Worm (Caenorhabditis elegans) whole organism, young adult: ENCODE data around the gene rmd-6.

ENCODE experiments used
- B0336.3 ChIP-seq: fragments of 200-800 bp; sonication (Bioruptor generic); IDR thresholded peaks from 2 replicates; pipeline ENCODE4 v1.3.6; 2022; ENCODE audit warnings: missing genetic modification characterization, missing compliant biosample characterization
- D2030.7 ChIP-seq: fragments of 200-800 bp; sonication (Bioruptor generic); IDR thresholded peaks from 2 replicates; pipeline ENCODE4 v1.3.6; 2022; ENCODE audit warnings: missing genetic modification reagents, missing genetic modification characterization, missing compliant biosample characterization
- F23B12.7 ChIP-seq: sonication (generic microtip); optimal IDR thresholded peaks from 2 replicates; lab custom pipeline; 2017; ENCODE audit warnings: missing genetic modification characterization, mild to moderate bottlenecking, missing compliant biosample characterization, antibody characterized with exemption, moderate library complexity; ENCODE audit not compliant: insufficient read depth
- F37B4.10 ChIP-seq: fragments of 200-800 bp; sonication (Bioruptor generic); IDR thresholded peaks from 2 replicates; pipeline ENCODE4 v1.3.6; 2022; ENCODE audit warnings: missing genetic modification characterization, missing compliant biosample characterization
- F57C9.4 ChIP-seq: sonication (generic microtip); optimal IDR thresholded peaks from 2 replicates; lab custom pipeline; 2017; ENCODE audit warnings: mild to moderate bottlenecking, missing genetic modification characterization, missing compliant biosample characterization
- T26A5.8 ChIP-seq: sonication (generic microtip); optimal IDR thresholded peaks from 2 replicates; lab custom pipeline; 2016; ENCODE audit warnings: missing genetic modification characterization, missing compliant biosample characterization
- Y53G8AR.9 ChIP-seq: fragments of 200-800 bp; sonication (Bioruptor generic); conservative IDR thresholded peaks from 2 replicates; pipeline ENCODE4 v1.3.6; 2022; ENCODE audit warnings: missing genetic modification reagents, missing genetic modification characterization, missing compliant biosample characterization
- ama-1 ChIP-seq, 3 experiments: fragments of 150-350 bp in 1 of 3; sonication (generic microtip) in 2 of 3; optimal IDR thresholded peaks; 2 replicates each; lab custom pipeline; 2014 to 2018; ENCODE audit warnings: missing biosample characterization in 2 of 3, missing genetic modification characterization in 2 of 3, missing genetic modification reagents in 2 of 3
- aptf-2 ChIP-seq: fragments of 200-800 bp; sonication (Bioruptor generic); conservative IDR thresholded peaks from 2 replicates; pipeline ENCODE4 v1.3.6; 2022; ENCODE audit warnings: missing genetic modification reagents, missing genetic modification characterization, missing compliant biosample characterization
- cebp-1 ChIP-seq, 2 experiments: fragments of 200-800 bp in 1 of 2; sonication (Bioruptor generic) in 1 of 2; sonication (generic microtip) in 1 of 2; IDR thresholded peaks in 1 of 2; optimal IDR thresholded peaks in 1 of 2; 2 replicates each; pipeline versions ENCODE4 v1.3.6 to Lab custom; 2017 to 2022; ENCODE audit warnings: missing compliant biosample characterization in 2 of 2, missing genetic modification characterization in 2 of 2, mild to moderate bottlenecking in 1 of 2, missing genetic modification reagents in 1 of 2, moderate library complexity in 1 of 2
- cebp-2 ChIP-seq: fragments of 200-800 bp; sonication (Bioruptor generic); IDR thresholded peaks from 2 replicates; pipeline ENCODE4 v1.3.6; 2022; ENCODE audit warnings: missing genetic modification characterization, missing compliant biosample characterization
- ceh-100 ChIP-seq: fragments of 200-800 bp; sonication (Bioruptor generic); IDR thresholded peaks from 2 replicates; pipeline ENCODE4 v1.3.6; 2022; ENCODE audit warnings: missing genetic modification reagents, missing genetic modification characterization, missing compliant biosample characterization
- ceh-58 ChIP-seq: fragments of 200-800 bp; sonication (Bioruptor generic); IDR thresholded peaks from 2 replicates; pipeline ENCODE4 v1.3.6; 2022; ENCODE audit warnings: missing genetic modification characterization, missing compliant biosample characterization
- ceh-79 ChIP-seq: sonication (generic microtip); optimal IDR thresholded peaks from 2 replicates; lab custom pipeline; 2017; ENCODE audit warnings: mild to moderate bottlenecking, missing genetic modification characterization, missing compliant biosample characterization
- efl-1 ChIP-seq: fragments of 150-350 bp; optimal IDR thresholded peaks from 2 replicates; lab custom pipeline; 2014; ENCODE audit warnings: missing biosample characterization, missing genetic modification reagents, missing genetic modification characterization
- ets-4 ChIP-seq: fragments of 200-800 bp; sonication (Bioruptor generic); optimal IDR thresholded peaks from 2 replicates; lab custom pipeline; 2018; ENCODE audit warnings: mild to moderate bottlenecking, missing genetic modification characterization, missing compliant biosample characterization
- gei-17 ChIP-seq: fragments of 200-800 bp; sonication (Bioruptor generic); optimal IDR thresholded peaks from 2 replicates; lab custom pipeline; 2018; ENCODE audit warnings: mild to moderate bottlenecking, missing genetic modification characterization, missing compliant biosample characterization
- him-1 ChIP-seq: sonication (generic microtip); optimal IDR thresholded peaks from 2 replicates; lab custom pipeline; 2016; ENCODE audit warnings: missing genotype, missing genetic modification reagents, missing genetic modification characterization, missing compliant biosample characterization
- hmg-1.2 ChIP-seq: fragments of 200-800 bp; sonication (Bioruptor generic); IDR thresholded peaks from 2 replicates; pipeline ENCODE4 v1.3.6; 2022; ENCODE audit warnings: missing genetic modification reagents, missing genetic modification characterization, missing compliant biosample characterization
- hmg-20 ChIP-seq: fragments of 200-800 bp; sonication (Bioruptor generic); IDR thresholded peaks from 2 replicates; pipeline ENCODE4 v1.3.6; 2022; ENCODE audit warnings: missing genetic modification reagents, missing genetic modification characterization, missing compliant biosample characterization
- hrde-1 ChIP-seq: sonication (generic microtip); optimal IDR thresholded peaks from 2 replicates; lab custom pipeline; 2016; ENCODE audit warnings: missing genetic modification characterization, mild to moderate bottlenecking, missing compliant biosample characterization, moderate library complexity, missing genotype, missing genetic modification reagents, borderline replicate concordance
- lin-35 ChIP-seq, 3 experiments: fragments of 150-350 bp in 2 of 3; sonication (generic microtip) in 1 of 3; optimal IDR thresholded peaks; 2 replicates each; lab custom pipeline; 2014 to 2018; ENCODE audit warnings: missing biosample characterization in 3 of 3, missing genetic modification characterization in 3 of 3, missing genetic modification reagents in 3 of 3
- lir-1 ChIP-seq: fragments of 200-800 bp; sonication (Bioruptor generic); conservative IDR thresholded peaks from 2 replicates; pipeline ENCODE4 v1.3.6; 2022; ENCODE audit warnings: missing genetic modification reagents, missing genetic modification characterization, missing compliant biosample characterization
- lsy-27 ChIP-seq: sonication (generic microtip); optimal IDR thresholded peaks from 2 replicates; lab custom pipeline; 2017; ENCODE audit warnings: missing genetic modification characterization, mild to moderate bottlenecking, missing compliant biosample characterization, antibody characterized with exemption, missing genotype, borderline replicate concordance; ENCODE audit not compliant: insufficient read depth
- madf-10 ChIP-seq: sonication (generic microtip); optimal IDR thresholded peaks from 2 replicates; lab custom pipeline; 2016; ENCODE audit warnings: mild to moderate bottlenecking, missing genetic modification characterization, missing compliant biosample characterization
- madf-8 ChIP-seq: fragments of 200-800 bp; sonication (Bioruptor generic); conservative IDR thresholded peaks from 2 replicates; pipeline ENCODE4 v1.3.6; 2022; ENCODE audit warnings: missing genetic modification reagents, missing genetic modification characterization, missing compliant biosample characterization
- mcd-1 ChIP-seq: fragments of 200-800 bp; sonication (Bioruptor generic); IDR thresholded peaks from 2 replicates; pipeline ENCODE4 v1.3.6; 2022; ENCODE audit warnings: missing genetic modification reagents, missing genetic modification characterization, missing compliant biosample characterization
- mel-28 ChIP-seq: sonication (generic microtip); optimal IDR thresholded peaks from 2 replicates; lab custom pipeline; 2016; ENCODE audit warnings: borderline replicate concordance, mild to moderate bottlenecking, missing genetic modification characterization, missing compliant biosample characterization
- nfya-1 ChIP-seq: sonication (generic microtip); optimal IDR thresholded peaks from 2 replicates; lab custom pipeline; 2017; ENCODE audit warnings: antibody characterized with exemption, missing compliant biosample characterization, missing genetic modification characterization, borderline replicate concordance; ENCODE audit not compliant: insufficient read depth
- nhr-120 ChIP-seq: fragments of 200-800 bp; sonication (Bioruptor generic); IDR thresholded peaks from 2 replicates; pipeline ENCODE4 v1.3.6; 2022; ENCODE audit warnings: missing genetic modification characterization, missing compliant biosample characterization
- nhr-179 ChIP-seq: sonication (generic microtip); optimal IDR thresholded peaks from 2 replicates; lab custom pipeline; 2016; ENCODE audit warnings: mild to moderate bottlenecking, missing genetic modification characterization, missing compliant biosample characterization
- nhr-80 ChIP-seq: sonication (generic microtip); optimal IDR thresholded peaks from 2 replicates; lab custom pipeline; 2016; ENCODE audit warnings: missing genetic modification characterization, missing compliant biosample characterization
- sdz-38 ChIP-seq: sonication (generic microtip); optimal IDR thresholded peaks from 2 replicates; lab custom pipeline; 2016; ENCODE audit warnings: missing genotype, missing genetic modification characterization, missing compliant biosample characterization
- snpc-1.1 ChIP-seq: sonication (generic microtip); optimal IDR thresholded peaks from 2 replicates; lab custom pipeline; 2017; ENCODE audit warnings: missing genetic modification characterization, mild to moderate bottlenecking, missing compliant biosample characterization, antibody characterized with exemption, moderate library complexity, missing genotype, missing genetic modification reagents; ENCODE audit not compliant: insufficient read depth
- snpc-3.4 ChIP-seq: sonication (generic microtip); optimal IDR thresholded peaks from 2 replicates; lab custom pipeline; 2017; ENCODE audit warnings: missing genetic modification characterization, mild to moderate bottlenecking, missing compliant biosample characterization, antibody characterized with exemption, moderate library complexity, missing genotype, missing genetic modification reagents
- snpc-4 ChIP-seq, 5 experiments: fragments of 150-350 bp in 1 of 5; sonication (generic microtip) in 4 of 5; optimal IDR thresholded peaks; 2 replicates each; lab custom pipeline; 2014 to 2018; ENCODE audit warnings: missing genetic modification characterization in 5 of 5, missing biosample characterization in 3 of 5, antibody characterized with exemption in 2 of 5, mild to moderate bottlenecking in 2 of 5, missing compliant biosample characterization in 2 of 5, missing genotype in 2 of 5, moderate library complexity in 2 of 5, missing genetic modification reagents in 1 of 5
- unc-62 ChIP-seq: fragments of 150-350 bp; optimal IDR thresholded peaks from 2 replicates; lab custom pipeline; 2014; ENCODE audit warnings: missing biosample characterization, missing genetic modification reagents, missing genetic modification characterization
- zfh-2 ChIP-seq: fragments of 200-800 bp; sonication (Bioruptor generic); conservative IDR thresholded peaks from 2 replicates; pipeline ENCODE4 v1.3.6; 2022; ENCODE audit warnings: missing genetic modification reagents, missing genetic modification characterization, missing compliant biosample characterization
- ztf-26 ChIP-seq: sonication (generic microtip); optimal IDR thresholded peaks from 2 replicates; lab custom pipeline; 2017; ENCODE audit warnings: missing genetic modification characterization, missing compliant biosample characterization
- ztf-3 ChIP-seq: fragments of 200-800 bp; sonication (Bioruptor generic); optimal IDR thresholded peaks from 2 replicates; lab custom pipeline; 2018; ENCODE audit warnings: mild to moderate bottlenecking, missing genetic modification characterization, missing compliant biosample characterization

The rmd-6 gene

ce11 chrIV:5078846-5079245 lies 10.2 kb downstream of the rmd-6 start:
- TF ChIP-seq hmg-1.2 (GFP tag; lab: Robert Waterston, UW) (peak; percentile 23; the same call in 1 of the 2 replicates), hmg-20 (GFP tag; lab: Robert Waterston, UW) (no peak)
- TF ChIP-seq, all 124 proteins: peak for 1

ce11 chrIV:5081122-5081521 lies 12.5 kb downstream of the rmd-6 start:
- no peak for TF ChIP-seq hrde-1
- TF ChIP-seq snpc-1.1 (tag; lab: Kevin White, UChicago): no peak
- TF ChIP-seq mel-28: no peak
- TF ChIP-seq zfh-2: peak; percentile 39; the same call in 1 of the 2 replicates
- TF ChIP-seq ztf-26 (tag; lab: Kevin White, UChicago): no peak
- no peak for TF ChIP-seq ztf-3
- no peak for TF ChIP-seq F57C9.4 (tag; lab: Kevin White, UChicago)
- no peak for TF ChIP-seq madf-10
- peak; percentile 75 for TF ChIP-seq hmg-1.2 (GFP tag; lab: Robert Waterston, UW)
- no peak for TF ChIP-seq ets-4 (GFP tag; lab: Kevin White, UChicago)
- no peak for TF ChIP-seq cebp-2 (GFP tag; lab: Robert Waterston, UW)
- no peak for TF ChIP-seq nfya-1 (tag; lab: Kevin White, UChicago)
- TF ChIP-seq, all 124 proteins: peak for 2

- TF ChIP-seq B0336.3 (peak; percentile 28; the same call in 1 of the 2 replicates), cebp-1 (GFP tag; IDR thresholded peaks at IDR 0.05; lab: Robert Waterston, UW) (no peak), cebp-1 (tag; optimal IDR thresholded peaks at IDR 0.05; lab: Kevin White, UChicago) (peak; percentile 43), mel-28 (no peak), him-1 (tag; lab: Kevin White, UChicago) (no peak), F23B12.7 (tag; lab: Kevin White, UChicago) (peak; percentile 9), lin-35 (GFP tag; optimal IDR thresholded peaks at IDR 0.05; lab: Kevin White, UChicago) (peak in 1 of 3 experiments; percentile 16), unc-62 (GFP tag; lab: Kevin White, UChicago) (peak; percentile 80), snpc-1.1 (tag; lab: Kevin White, UChicago) (no peak), Y53G8AR.9 (GFP tag; lab: Robert Waterston, UW) (no peak), nhr-80 (tag; lab: Kevin White, UChicago) (peak; percentile 83), snpc-3.4 (tag; lab: Kevin White, UChicago) (no peak), gei-17 (GFP tag; lab: Kevin White, UChicago) (peak; percentile 14)
Measured at ce11 chrIV:5082900-5083530, 14.4 kb downstream of the rmd-6 start, which contains the start of gene pygo-1. Gene pygo-1, plus strand, starts transcription at chrIV:5083303.

- TF ChIP-seq sdz-38 (tag; lab: Kevin White, UChicago): no peak
- peak; percentile 5 for TF ChIP-seq efl-1
- TF ChIP-seq F37B4.10 (GFP tag; lab: Robert Waterston, UW): no peak
- TF ChIP-seq ceh-79 (tag; lab: Kevin White, UChicago): no peak
- TF ChIP-seq ama-1 (optimal IDR thresholded peaks at IDR 0.05; lab: Kevin White, UChicago): no peak
- TF ChIP-seq ama-1 (GFP tag; optimal IDR thresholded peaks at IDR 0.05; lab: Kevin White, UChicago): no peak
- TF ChIP-seq nhr-179 (tag; lab: Kevin White, UChicago): no peak
- TF ChIP-seq nhr-120 (GFP tag; lab: Robert Waterston, UW): no peak
- no peak for TF ChIP-seq madf-10
- TF ChIP-seq snpc-4 (GFP tag; optimal IDR thresholded peaks at IDR 0.05; lab: Kevin White, UChicago): peak; percentile 18
- TF ChIP-seq snpc-4 (tag; optimal IDR thresholded peaks at IDR 0.05; lab: Kevin White, UChicago): peak in 3 of 4 experiments; percentile 32 to 78 (median 62)
- no peak for TF ChIP-seq ceh-58
- TF ChIP-seq snpc-3.4 (tag; lab: Kevin White, UChicago): no peak
- TF ChIP-seq lir-1: no peak
- TF ChIP-seq T26A5.8 (tag; lab: Kevin White, UChicago): no peak
- TF ChIP-seq ceh-100 (GFP tag; lab: Robert Waterston, UW): peak; percentile 75
- TF ChIP-seq lsy-27 (tag; lab: Kevin White, UChicago): no peak
- no peak for TF ChIP-seq gei-17 (GFP tag; lab: Kevin White, UChicago)
- TF ChIP-seq madf-8 (GFP tag; lab: Robert Waterston, UW): no peak
- TF ChIP-seq ets-4 (GFP tag; lab: Kevin White, UChicago): no peak
- TF ChIP-seq D2030.7: 0 out of 2 replicates have a peak, but pooled peaks have one; percentile 9
- no peak for TF ChIP-seq aptf-2 (GFP tag; lab: Robert Waterston, UW)
- TF ChIP-seq mcd-1 (GFP tag; lab: Robert Waterston, UW): peak; percentile 30; the same call in 1 of the 2 replicates
Measured at ce11 chrIV:5083832-5084231, 15.2 kb downstream of the rmd-6 start.
